Fruit fly (Drosophila melanogaster): ENCODE data around the gene CG10486.

Gene CG10486

DNA sequence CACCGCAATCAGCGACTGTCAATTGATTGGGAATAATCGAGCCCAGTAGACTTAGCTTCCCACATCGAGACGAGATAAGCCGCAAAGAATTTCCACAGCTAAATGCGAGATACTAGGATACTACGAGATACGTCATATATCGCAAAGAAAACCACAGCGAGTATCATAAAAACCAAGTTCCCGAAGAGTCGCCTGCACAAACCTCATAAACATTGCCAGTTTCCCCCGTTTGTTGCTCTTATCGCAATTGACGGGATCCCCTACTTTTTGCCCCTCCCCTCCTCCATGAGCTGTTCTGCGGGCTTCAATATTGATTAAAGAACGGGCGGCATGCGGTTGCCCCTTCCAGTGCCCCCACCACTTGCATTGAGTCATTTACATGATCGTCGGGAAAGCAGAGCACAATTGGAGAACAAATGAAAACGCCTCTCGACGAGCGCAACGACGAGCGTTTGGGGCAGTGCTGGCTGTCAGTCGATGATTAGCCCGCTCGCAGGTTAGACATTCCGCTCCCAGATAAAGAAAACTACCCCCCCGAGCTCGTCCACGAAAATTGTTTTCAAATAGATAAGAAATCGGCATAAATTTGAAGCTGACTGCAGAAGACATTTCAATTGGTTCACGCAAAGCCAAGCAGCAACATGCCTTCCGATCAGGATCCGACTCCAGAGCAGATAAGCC, 15.6 kb upstream of the CG10486 start, which contains the start of gene CG32407:
CG32407 (plus strand) TSS at position 51 of the 681 bp plus-strand sequence.
- TF ChIP-seq CG8478 (optimal IDR thresholded peaks at IDR 0.05) = no peak
- TF ChIP-seq CTCF (optimal IDR thresholded peaks at IDR 0.05) = no peak

DNA sequence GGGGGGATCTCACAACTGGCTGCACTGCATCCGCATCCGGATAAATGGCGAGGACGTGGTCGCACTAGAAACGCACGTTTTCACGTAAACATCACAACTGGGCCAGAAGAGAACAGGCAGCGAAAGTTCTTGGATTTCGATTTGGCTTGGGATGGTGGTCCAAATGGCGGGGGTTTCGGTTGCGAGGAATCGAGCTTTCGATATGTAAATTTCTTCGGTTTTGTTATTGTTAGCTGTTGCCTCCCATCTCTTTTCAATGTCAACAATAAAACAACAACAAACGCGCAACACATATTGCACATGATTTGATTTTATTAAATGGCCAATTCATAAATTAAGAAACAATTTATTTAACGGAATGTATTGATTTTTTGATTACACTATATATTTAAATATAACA, 14.7 kb upstream of the CG10486 start, which contains the start of gene PXo:
PXo (minus strand) TSS at position 101 of the 400 bp plus-strand sequence.
- no peak for TF ChIP-seq CTCF (optimal IDR thresholded peaks at IDR 0.05)
- no peak for TF ChIP-seq CG8478 (optimal IDR thresholded peaks at IDR 0.05)

DNA sequence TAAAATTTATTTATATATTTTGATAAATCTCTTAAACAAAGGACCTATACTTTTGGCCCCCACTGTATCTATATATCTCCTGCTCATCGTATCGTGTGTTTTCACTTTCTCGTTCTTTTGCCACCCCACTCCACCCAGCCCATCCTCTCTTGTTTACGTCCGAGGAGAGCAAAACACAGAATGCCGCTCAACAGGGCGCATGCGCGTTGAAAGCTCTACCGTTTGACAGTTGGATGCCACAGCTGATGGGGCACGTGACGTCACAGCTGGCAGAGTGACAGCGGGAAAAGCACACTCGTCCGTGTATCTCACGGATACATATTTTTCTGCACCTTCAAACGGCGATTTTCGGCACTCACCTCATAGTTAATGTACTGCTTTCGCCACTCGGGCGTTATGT, 14.3 kb upstream of the CG10486 start:
- TF ChIP-seq CTCF (optimal IDR thresholded peaks at IDR 0.05) (no peak), CG8478 (optimal IDR thresholded peaks at IDR 0.05) (no peak)

DNA sequence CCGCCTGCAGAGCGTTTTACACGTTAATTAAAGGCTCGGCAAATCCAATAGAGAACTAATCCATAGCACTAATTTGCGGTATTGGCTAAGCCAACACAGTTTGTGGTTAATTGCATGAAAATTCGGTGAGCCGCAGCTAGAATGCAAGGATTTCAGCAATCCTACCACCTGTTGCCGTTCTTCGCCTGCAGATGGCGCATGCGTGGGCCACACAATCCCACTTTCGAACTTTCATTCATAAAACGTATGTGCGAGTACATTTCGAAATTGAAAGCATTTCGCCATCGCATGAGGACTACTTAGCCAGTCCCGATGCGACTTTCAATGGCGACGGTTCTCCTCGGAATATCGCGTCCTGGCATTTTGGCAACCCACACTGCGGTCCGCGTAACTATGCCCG, 578 bp upstream of the CG10486 start, which contains the start of gene CG13288:
CG13288 (plus strand) TSS at position 305 of the 400 bp plus-strand sequence.
- TF ChIP-seq CTCF (optimal IDR thresholded peaks at IDR 0.05) = peak; percentile 82 to 91
- TF ChIP-seq CG8478 (optimal IDR thresholded peaks at IDR 0.05) = no peak

DNA sequence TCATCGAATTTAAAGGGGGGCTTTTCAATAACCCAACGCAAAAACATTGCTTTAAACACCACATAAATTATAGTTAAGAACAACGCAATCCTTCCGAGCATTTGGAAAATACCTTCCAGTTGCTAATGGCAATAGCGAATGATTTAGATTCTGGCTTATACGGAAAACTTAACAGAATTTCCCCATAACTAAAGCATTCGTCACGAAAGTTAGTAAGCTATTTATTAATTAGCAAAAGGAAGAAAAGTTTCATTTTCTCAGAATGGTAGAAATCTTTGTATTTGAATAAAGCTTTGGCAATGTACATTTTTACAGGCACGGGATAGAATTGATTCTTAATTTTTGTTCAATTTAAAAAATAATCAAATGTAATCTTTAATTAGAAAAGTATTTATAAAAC, 2.5 kb downstream of the CG10486 start, which contains the start of gene CG32413:
CG32413 (minus strand) TSS at position 101 of the 400 bp plus-strand sequence.
- no peak for TF ChIP-seq CTCF (optimal IDR thresholded peaks at IDR 0.05)
- TF ChIP-seq CG8478 (optimal IDR thresholded peaks at IDR 0.05) = no peak

DNA sequence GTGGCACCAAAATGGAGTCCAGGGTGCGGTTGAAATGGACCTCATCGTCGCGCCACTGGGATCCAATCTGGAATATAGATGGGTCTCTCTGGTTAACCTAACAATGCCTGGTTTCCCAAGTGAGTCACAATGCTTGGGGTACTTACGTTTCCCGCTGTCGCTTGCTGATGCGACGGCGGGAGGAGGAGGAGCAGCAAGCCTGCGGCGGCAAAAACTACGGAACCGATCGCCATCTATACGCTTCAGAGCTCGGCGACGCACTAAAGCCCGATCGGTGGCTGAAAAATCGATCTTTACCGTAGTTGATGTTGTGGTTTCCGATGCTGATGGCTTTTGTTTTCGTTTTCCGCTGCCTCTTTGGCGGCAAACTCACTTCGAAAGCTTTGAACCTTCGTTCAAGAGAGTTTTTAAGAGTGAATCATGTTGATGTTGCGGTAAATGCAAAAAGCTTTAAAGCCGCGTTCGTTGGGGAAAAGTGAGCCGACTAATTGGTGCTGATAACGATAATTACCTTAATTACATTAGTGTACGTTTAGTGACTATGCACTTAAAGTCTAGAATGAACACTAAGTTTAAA, 4.2 kb downstream of the CG10486 start, which contains the start of gene QC:
QC (minus strand) TSS at position 268 of the 577 bp plus-strand sequence.
- TF ChIP-seq CTCF (optimal IDR thresholded peaks at IDR 0.05) (no peak), CG8478 (optimal IDR thresholded peaks at IDR 0.05) (no peak)

DNA sequence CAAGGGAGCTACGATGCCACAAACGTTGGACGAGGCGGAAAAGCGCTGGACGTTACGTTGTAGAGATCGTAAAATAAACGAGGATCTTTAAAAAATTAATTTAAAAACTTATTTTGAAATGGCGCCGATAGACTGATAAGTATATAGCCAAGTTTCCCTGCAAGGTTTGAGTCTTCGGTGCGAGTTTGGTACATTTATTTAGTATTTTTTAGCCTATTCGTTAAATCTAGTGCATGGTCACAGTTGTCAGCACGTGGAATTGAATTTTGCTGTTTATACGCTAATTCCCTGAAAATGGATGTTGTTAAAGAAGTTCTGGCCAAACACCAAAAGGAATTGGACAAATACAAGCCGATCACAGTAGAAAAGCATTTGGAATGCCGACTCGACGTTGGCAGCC, 7.2 kb downstream of the CG10486 start, which contains the start of gene CG32409:
CG32409 (plus strand) TSS at position 224 of the 400 bp plus-strand sequence.
- TF ChIP-seq CTCF (optimal IDR thresholded peaks at IDR 0.05) (peak in 1 of 2 experiments; percentile 36), CG8478 (optimal IDR thresholded peaks at IDR 0.05) (no peak)

DNA sequence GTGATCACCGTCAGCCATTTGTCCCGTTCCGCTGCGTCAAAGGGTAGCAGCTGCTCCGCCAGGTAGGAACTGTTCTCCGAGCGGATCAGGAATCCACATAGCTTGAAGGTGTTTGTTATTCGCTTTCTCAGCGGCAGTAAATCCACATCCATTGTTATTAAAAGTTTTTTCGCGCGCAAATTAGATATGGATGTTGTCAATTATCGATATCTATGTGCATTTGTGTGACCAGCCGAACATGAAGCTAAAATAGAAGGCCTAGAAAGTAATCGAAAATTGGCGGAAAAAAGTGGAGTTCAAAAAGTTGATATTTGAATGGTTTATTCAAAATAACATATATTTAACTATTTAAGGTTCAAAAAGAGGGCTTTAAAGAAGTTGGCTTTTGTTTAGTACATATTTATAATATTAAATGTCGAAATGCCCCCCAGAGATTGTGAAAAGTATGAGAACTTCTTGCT, 9.2 kb downstream of the CG10486 start, which contains the start of the genes PolE2 and CG5592:
PolE2 (minus strand) TSS at position 208 of the 461 bp plus-strand sequence.
CG5592 (plus strand) TSS at position 411 of the 461 bp plus-strand sequence.
- TF ChIP-seq CG8478 (optimal IDR thresholded peaks at IDR 0.05) = no peak
- no peak for TF ChIP-seq CTCF (optimal IDR thresholded peaks at IDR 0.05)

DNA sequence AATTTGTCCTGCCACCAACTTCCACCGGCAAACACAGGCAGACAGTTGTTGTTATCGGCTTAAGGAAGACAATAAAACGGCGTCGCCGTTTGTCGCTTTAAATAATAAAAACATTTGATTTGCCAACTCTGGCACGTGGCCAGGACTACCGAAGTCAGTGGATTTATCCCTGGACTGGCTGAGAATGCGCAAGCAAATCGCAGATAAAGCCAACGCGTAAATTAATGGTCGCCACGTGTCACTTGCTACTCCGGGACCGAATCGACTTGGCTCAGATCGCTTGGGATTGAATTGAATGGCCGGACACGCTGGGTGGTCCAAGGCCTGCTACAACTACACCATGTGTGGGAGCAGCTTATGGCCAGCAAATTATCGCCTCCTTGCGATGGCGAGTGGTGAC, 13.4 kb downstream of the CG10486 start:
- no peak for TF ChIP-seq CG8478 (optimal IDR thresholded peaks at IDR 0.05)
- TF ChIP-seq CTCF (optimal IDR thresholded peaks at IDR 0.05) = no peak

DNA sequence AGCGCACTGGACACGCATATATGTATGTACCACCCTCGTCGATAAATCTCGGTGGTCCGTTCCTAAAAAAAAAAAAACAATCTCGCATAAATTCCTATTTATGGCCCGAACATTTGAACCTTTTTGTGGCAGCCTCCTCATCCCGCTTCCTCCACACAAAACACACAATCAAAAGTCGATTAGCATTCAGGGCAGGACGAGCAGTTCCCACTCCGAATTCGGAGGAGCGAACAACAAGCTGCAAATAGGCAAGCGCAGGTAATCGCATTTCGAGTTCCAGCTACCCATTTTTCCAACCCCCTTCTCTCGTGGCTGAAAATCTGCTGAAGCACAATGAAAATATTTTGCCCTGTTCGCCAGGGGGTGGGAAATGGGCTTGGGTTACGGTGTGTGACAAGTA, 14.7 kb downstream of the CG10486 start:
- TF ChIP-seq CG8478 (optimal IDR thresholded peaks at IDR 0.05) = no peak
- no peak for TF ChIP-seq CTCF (optimal IDR thresholded peaks at IDR 0.05)

DNA sequence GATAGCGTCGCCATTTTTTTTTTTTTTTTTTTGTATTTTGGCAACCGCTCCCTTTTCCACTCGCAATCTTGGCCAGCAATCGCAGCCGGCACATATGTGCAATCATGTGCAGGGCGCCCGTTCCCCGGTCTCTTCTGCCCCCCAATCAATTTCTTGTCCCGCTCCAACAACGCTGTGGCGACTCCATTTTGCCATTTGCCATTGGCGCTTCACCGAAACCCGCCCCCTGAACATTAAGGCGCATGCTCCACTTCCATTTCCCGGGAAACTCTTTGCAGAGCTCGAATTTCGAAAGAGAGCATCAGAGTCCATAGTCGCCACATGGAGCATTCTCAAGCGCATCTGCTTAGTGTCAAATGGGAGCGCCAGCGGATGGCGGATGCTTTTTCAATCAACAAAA, 15.4 kb downstream of the CG10486 start:
- no peak for TF ChIP-seq CTCF (optimal IDR thresholded peaks at IDR 0.05)
- TF ChIP-seq CG8478 (optimal IDR thresholded peaks at IDR 0.05) = no peak

DNA sequence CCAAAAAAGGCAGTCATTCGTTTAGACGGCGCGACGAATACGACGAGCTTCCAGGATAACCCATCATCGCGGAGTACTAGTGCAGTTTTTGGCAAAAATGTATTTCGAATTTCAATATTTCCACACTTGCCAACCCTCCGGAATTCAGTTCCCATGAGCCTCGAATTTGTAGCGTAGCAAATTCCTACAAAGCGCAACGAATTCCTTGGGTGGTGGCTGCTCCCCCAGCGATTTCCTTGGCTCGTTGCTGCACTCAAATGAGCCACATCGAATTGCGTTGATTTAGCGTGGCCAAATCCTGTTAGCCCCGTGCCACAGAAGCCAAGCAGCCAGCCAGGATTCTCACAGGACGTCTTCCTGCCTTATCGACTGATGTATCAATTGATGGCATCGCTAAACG, 21.8 kb downstream of the CG10486 start:
- TF ChIP-seq CG8478 (optimal IDR thresholded peaks at IDR 0.05) (no peak), CTCF (optimal IDR thresholded peaks at IDR 0.05) (no peak)

DNA sequence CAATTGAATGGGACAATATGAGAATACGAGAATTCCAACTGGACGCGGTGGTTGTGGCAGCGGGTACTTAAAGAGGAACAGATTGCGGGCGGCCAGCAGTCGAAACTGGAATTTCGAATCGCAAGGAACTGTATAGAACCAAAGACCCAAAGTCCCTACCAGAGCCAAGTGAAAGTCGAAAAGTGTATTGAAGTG, 24.4 kb downstream of the CG10486 start, which contains the start of gene CG13287:
CG13287 (plus strand) TSS at position 96 of the 195 bp plus-strand sequence.
- TF ChIP-seq CG8478 (optimal IDR thresholded peaks at IDR 0.05) = no peak
- TF ChIP-seq CTCF (optimal IDR thresholded peaks at IDR 0.05) = no peak

DNA sequence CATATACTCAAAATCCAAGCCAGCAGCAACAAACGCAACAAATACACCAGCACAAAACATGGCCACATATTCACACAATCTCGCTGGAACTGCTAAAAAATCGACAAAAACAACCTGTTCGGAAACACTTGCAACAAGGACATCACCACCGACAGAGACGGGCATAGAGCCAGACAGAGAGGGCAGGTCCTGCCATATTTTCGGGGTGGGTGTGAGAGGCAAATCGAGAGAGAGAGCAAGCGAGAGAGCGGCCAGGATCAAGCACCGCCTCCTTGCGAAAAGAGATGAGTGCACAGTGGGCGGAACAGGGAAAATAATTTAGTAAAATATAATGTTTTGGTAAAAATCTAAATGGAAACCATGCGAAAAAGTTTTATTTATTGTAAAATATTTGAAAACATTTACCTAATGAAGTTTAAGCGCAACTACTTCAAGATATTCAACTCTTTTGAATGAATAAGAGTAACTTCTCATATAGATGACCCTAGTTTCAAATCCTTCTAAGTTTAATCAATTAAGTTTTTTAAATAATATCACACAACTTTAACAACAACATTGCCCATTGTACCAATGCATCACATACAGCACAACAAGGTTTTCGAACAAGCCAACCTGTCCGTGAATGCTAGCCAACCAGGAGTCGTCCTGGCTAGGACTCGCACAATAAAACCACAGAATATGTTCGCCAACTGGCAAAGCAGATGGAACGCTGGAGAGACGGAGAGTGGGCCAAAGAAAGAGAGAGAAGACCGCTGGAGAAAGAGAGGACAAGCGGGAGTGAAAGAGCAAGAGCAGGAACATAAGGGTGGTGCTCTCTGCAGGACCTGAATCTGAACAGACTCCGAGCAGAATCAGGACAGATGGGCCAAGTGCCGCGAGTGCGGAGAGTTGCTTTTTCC, 24.9 kb downstream of the CG10486 start:
- no peak for TF ChIP-seq CG8478 (optimal IDR thresholded peaks at IDR 0.05)
- peak in 1 of 2 experiments; percentile 28 for TF ChIP-seq CTCF (optimal IDR thresholded peaks at IDR 0.05)

DNA sequence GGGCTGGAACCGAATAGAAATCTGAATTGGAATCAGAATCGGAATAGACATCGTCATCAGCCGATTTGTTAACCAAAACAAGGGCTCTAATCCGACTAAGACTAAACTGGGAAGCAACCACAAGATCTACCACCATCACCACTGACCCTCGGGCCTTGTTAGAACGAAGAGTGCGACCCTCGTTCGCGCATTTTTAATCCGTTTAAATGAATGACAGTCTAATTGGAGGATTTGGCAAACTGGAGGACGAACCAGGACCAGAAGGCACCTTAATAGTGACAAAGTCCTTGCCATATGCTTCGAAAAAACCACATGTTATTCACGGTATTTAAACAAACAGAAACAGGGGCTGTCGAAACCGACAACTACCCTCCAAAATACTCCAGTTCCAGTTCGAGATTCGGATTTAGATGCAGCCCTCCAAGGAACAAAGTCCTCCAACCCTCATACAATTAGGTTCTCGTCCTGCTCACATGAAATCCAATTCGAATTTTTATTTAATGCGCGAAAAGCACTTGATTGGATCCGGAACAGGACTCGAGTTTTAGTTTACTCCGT, 27.7 kb downstream of the CG10486 start:
- TF ChIP-seq CG8478 (optimal IDR thresholded peaks at IDR 0.05) (no peak), CTCF (optimal IDR thresholded peaks at IDR 0.05) (no peak)
